Fruit fly (Drosophila melanogaster) whole organism, wandering third instar larva: ENCODE data around the gene CG7332.

Experiments used
- Abd-B ChIP-seq: fragments of >200 bp; optimal IDR thresholded peaks from 2 replicates; lab custom pipeline; 2017; ENCODE audit warnings: missing biosample characterization, missing genetic modification characterization
- CrebA ChIP-seq: fragments of 200-800 bp; sonication (Bioruptor generic); optimal IDR thresholded peaks from 2 replicates; lab custom pipeline; 2016; ENCODE audit warnings: missing biosample characterization, mild to moderate bottlenecking, missing genetic modification characterization, borderline replicate concordance
- N ChIP-seq: fragments of >200 bp; optimal IDR thresholded peaks from 2 replicates; lab custom pipeline; 2018; ENCODE audit warnings: missing biosample characterization, missing external identifiers, missing genetic modification characterization
- lola ChIP-seq: fragments of >200 bp; optimal IDR thresholded peaks from 2 replicates; lab custom pipeline; 2017; ENCODE audit warnings: missing biosample characterization, missing genetic modification characterization
- psq ChIP-seq: fragments of 200-800 bp; sonication (Bioruptor generic); optimal IDR thresholded peaks from 3 replicates; lab custom pipeline; 2017; ENCODE audit warnings: missing biosample characterization, mild to moderate bottlenecking, missing genetic modification characterization, moderate library complexity
- sv ChIP-seq: fragments of 200-800 bp; sonication (Bioruptor generic); optimal IDR thresholded peaks from 3 replicates; lab custom pipeline; 2016; ENCODE audit warnings: missing biosample characterization, missing genetic modification characterization
- tai ChIP-seq: sonication (Bioruptor generic); optimal IDR thresholded peaks from 2 replicates; lab custom pipeline; 2016; ENCODE audit warnings: missing biosample characterization, missing genetic modification characterization
- usp ChIP-seq: fragments of >200 bp; optimal IDR thresholded peaks from 2 replicates; lab custom pipeline; 2017; ENCODE audit warnings: missing biosample characterization, missing genetic modification characterization

DNA sequence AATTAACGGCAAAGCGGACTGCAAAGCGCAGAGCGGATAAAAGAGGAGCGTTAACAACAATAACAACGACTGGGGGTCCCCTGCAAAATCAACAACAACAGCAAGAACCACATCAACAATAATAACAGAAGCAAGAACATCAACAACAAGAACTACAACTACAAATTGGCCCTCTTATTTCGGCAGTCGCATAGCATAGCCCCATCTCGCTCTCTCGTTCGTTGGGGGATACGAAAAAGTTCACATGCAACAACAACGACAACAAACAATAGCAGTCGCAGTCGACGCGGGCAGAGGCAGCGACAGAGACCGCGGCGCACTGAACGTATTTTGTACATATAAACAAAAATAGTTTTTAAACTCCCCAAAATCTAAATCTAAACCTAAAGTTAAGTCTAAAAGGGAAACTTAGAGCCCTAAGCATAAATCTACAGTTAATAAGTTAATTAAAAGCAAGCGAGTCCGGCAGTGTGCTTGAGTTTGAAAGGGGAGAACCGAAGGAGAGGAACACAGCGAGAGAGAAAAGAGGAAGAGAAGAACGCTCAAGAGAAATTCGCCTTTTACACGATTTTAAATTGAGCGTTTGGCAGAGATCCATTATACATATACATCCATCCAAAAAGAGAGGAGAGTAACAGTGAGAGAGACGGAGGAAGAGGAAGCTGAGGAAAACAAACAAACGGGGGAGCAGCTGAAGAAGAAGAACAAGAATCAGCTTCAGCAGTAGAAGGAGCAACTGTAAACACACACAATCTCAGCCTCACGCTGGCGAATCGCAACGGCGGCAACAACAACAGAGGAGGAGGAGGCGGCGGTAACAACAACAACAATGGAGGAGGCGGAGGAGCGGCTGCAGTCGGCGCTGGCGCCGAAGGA lies 19.6 kb upstream of the CG7332 start:
- peak; percentile 82 for TF ChIP-seq psq (GFP tag; lab: Kevin White, UChicago)
- TF ChIP-seq tai = no peak
- no peak for TF ChIP-seq N (GFP tag; lab: Kevin White, UChicago)
- TF ChIP-seq sv (GFP tag; lab: Kevin White, UChicago) = no peak
- TF ChIP-seq usp (GFP tag; lab: Kevin White, UChicago) = no peak
- no peak for TF ChIP-seq lola
- TF ChIP-seq Abd-B (GFP tag; lab: Kevin White, UChicago) = no peak
- no peak for TF ChIP-seq CrebA (GFP tag; lab: Kevin White, UChicago)
